Fruit fly (Drosophila melanogaster): ENCODE results near the gene CG10581.
A peak's percentile ranks its signal among the peaks of the same experiment; 100 is the strongest.

The CG10581 gene

dm6 chr3L:21080430-21080829 is 46.4 kb upstream of the CG10581 start (continued):
- TF ChIP-seq fkh (GFP tag; optimal IDR thresholded peaks at IDR 0.05) (no peak), CG11294 (GFP tag; IDR thresholded peaks at IDR 0.05) (peak; percentile 37; the same call in 1 of the 2 replicates), CG15336 (GFP tag; IDR thresholded peaks at IDR 0.05) (peak; percentile 74), svp (GFP tag) (peak; percentile 72), fd85E (GFP tag; optimal IDR thresholded peaks at IDR 0.05) (no peak), Met (GFP tag; optimal IDR thresholded peaks at IDR 0.05) (no peak), CG8319 (GFP tag; optimal IDR thresholded peaks at IDR 0.05) (no peak), Ets21C (GFP tag; optimal IDR thresholded peaks at IDR 0.05) (no peak), fd59A (GFP tag; optimal IDR thresholded peaks at IDR 0.05) (peak; percentile 22)

DNA sequence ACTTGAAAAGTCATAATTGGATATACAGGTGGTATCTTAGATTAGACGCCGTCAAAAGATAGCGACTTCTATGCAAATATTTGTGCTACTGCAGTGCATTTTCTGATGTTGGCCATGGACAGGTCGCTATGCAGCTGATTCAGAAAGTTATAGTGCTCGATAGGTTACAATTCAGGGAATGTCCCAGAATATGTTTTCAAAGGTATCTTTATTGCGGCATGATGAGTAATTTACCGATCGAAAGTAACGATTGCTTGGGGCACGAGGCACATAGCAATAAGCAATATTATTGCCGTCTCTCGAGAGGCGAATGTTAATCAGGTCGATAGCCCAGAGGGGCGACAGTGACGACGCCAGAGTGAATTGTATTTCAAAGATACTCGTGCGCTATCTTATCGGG is 36.1 kb upstream of the CG10581 start:
- TF ChIP-seq fkh (GFP tag; optimal IDR thresholded peaks at IDR 0.05) (no peak), vri (GFP tag; optimal IDR thresholded peaks at IDR 0.05) (peak; percentile 43), Sox14 (GFP tag; optimal IDR thresholded peaks at IDR 0.05) (no peak), ss (GFP tag; optimal IDR thresholded peaks at IDR 0.05) (no peak), Met (GFP tag; optimal IDR thresholded peaks at IDR 0.05) (no peak), CG6808 (GFP tag; optimal IDR thresholded peaks at IDR 0.05) (no peak), esn (GFP tag; optimal IDR thresholded peaks at IDR 0.05) (no peak)

DNA sequence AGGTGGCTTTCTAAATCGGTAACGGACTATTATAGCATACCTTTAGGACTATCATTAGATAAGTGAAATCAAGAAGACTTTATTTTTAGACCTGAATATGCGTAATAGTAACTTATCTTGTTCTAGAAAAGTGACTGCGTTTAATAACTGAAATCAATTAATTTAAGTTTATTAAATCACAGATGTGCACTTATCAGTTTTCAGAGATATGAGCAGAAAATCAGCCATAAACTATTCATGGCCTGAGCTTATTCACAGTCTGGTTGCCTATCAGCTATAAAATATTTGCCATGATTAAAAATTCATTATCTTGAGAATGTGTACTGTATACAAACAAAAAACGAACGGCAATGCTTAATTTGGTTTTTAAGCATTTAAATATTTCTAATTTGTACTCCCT is 35.5 kb upstream of the CG10581 start:
- no peak for TF ChIP-seq CG34406 (GFP tag; optimal IDR thresholded peaks at IDR 0.05)
- TF ChIP-seq Ets21C (GFP tag; optimal IDR thresholded peaks at IDR 0.05), result no peak
- no peak for TF ChIP-seq CG6792 (GFP tag; optimal IDR thresholded peaks at IDR 0.05)
- TF ChIP-seq Sox102F (GFP tag; optimal IDR thresholded peaks at IDR 0.05), result no peak
- no peak for TF ChIP-seq CG3919 (GFP tag; optimal IDR thresholded peaks at IDR 0.05)
- TF ChIP-seq Eip93F (GFP tag; optimal IDR thresholded peaks at IDR 0.05), result no peak
- no peak for TF ChIP-seq fd85E (GFP tag; optimal IDR thresholded peaks at IDR 0.05)
- no peak for TF ChIP-seq CG4318 (GFP tag; optimal IDR thresholded peaks at IDR 0.05)
- TF ChIP-seq dac (GFP tag; optimal IDR thresholded peaks at IDR 0.05), result no peak
- TF ChIP-seq spab (GFP tag; optimal IDR thresholded peaks at IDR 0.05), result no peak
- no peak for TF ChIP-seq acj6 (GFP tag; optimal IDR thresholded peaks at IDR 0.05)
- no peak for TF ChIP-seq CG8119 (GFP tag; IDR thresholded peaks at IDR 0.05)
- no peak for TF ChIP-seq lz (GFP tag; optimal IDR thresholded peaks at IDR 0.05)
- no peak for TF ChIP-seq topi (GFP tag; optimal IDR thresholded peaks at IDR 0.05)
- TF ChIP-seq eg (GFP tag; IDR thresholded peaks at IDR 0.05), result no peak
- TF ChIP-seq OdsH (GFP tag; optimal IDR thresholded peaks at IDR 0.05), result no peak
- TF ChIP-seq CG7368 (GFP tag; optimal IDR thresholded peaks at IDR 0.05), result no peak

- TF ChIP-seq ss (GFP tag; optimal IDR thresholded peaks at IDR 0.05), result peak in 1 of 2 experiments; percentile 89
- no peak for TF ChIP-seq dac (GFP tag; optimal IDR thresholded peaks at IDR 0.05)
- no peak for TF ChIP-seq CG32006 (GFP tag; optimal IDR thresholded peaks at IDR 0.05)
- peak; percentile 46 for TF ChIP-seq Eip78C (GFP tag)
- TF ChIP-seq CG34406 (GFP tag; optimal IDR thresholded peaks at IDR 0.05), result peak; percentile 11
- peak; percentile 52 for TF ChIP-seq CG6854 (GFP tag; optimal IDR thresholded peaks at IDR 0.05)
- peak; percentile 5 for TF ChIP-seq vri (GFP tag; optimal IDR thresholded peaks at IDR 0.05)
- no peak for TF ChIP-seq eg (GFP tag; IDR thresholded peaks at IDR 0.05)
- TF ChIP-seq esn (GFP tag; optimal IDR thresholded peaks at IDR 0.05), result peak; percentile 10
- TF ChIP-seq CG1621 (tag; optimal IDR thresholded peaks at IDR 0.05), result peak; percentile 49
- TF ChIP-seq spab (GFP tag; optimal IDR thresholded peaks at IDR 0.05), result no peak
- peak; percentile 60 for TF ChIP-seq dsx (GFP tag; optimal IDR thresholded peaks at IDR 0.05; ENCODE audit: poor library complexity, severe bottlenecking)
Observed at dm6 chr3L:21067553-21068157, 33.7 kb upstream of the CG10581 start.
